Worm (Caenorhabditis elegans) whole organism, L2 larva: ENCODE results near the gene F28C6.10.
A peak's percentile ranks its signal among the peaks of the same experiment; 100 is the strongest.

Source experiments
- C34F6.9 ChIP-seq: fragments of 150-350 bp; optimal IDR thresholded peaks from 2 replicates; lab custom pipeline; 2014; ENCODE audit warnings: missing biosample characterization, missing genetic modification characterization
- F13H6.1 ChIP-seq: sonication (generic microtip); optimal IDR thresholded peaks from 2 replicates; lab custom pipeline; 2016; ENCODE audit warnings: missing genetic modification characterization, missing compliant biosample characterization
- R02D3.7 ChIP-seq: fragments of 150-350 bp; optimal IDR thresholded peaks from 2 replicates; lab custom pipeline; 2014; ENCODE audit warnings: missing biosample characterization, missing genetic modification characterization
- Y55F3AM.14 ChIP-seq: fragments of 200-800 bp; sonication (Bioruptor generic); optimal IDR thresholded peaks from 2 replicates; lab custom pipeline; 2018; ENCODE audit warnings: mild to moderate bottlenecking, missing genetic modification characterization, missing compliant biosample characterization
- ZK546.5 ChIP-seq: sonication (generic microtip); optimal IDR thresholded peaks from 2 replicates; lab custom pipeline; 2017; ENCODE audit warnings: missing biosample characterization, missing genetic modification characterization
- alr-1 ChIP-seq: fragments of 150-350 bp; optimal IDR thresholded peaks from 2 replicates; lab custom pipeline; 2014; ENCODE audit warnings: missing biosample characterization, missing genetic modification characterization
- aly-2 ChIP-seq: fragments of 150-350 bp; optimal IDR thresholded peaks from 2 replicates; lab custom pipeline; 2014; ENCODE audit warnings: missing biosample characterization, missing genetic modification characterization
- ama-1 ChIP-seq: fragments of 150-350 bp; optimal IDR thresholded peaks from 2 replicates; lab custom pipeline; 2018; ENCODE audit warnings: inconsistent platforms
- blmp-1 ChIP-seq: sonication (generic microtip); optimal IDR thresholded peaks from 2 replicates; lab custom pipeline; 2017; ENCODE audit warnings: missing genetic modification characterization, mild to moderate bottlenecking, missing compliant biosample characterization, antibody characterized with exemption, moderate library complexity; ENCODE audit not compliant: insufficient read depth
- ceh-16 ChIP-seq: fragments of 150-350 bp; optimal IDR thresholded peaks from 2 replicates; lab custom pipeline; 2014; ENCODE audit warnings: missing biosample characterization, missing genetic modification characterization
- crh-2 ChIP-seq: sonication (generic microtip); optimal IDR thresholded peaks from 2 replicates; lab custom pipeline; 2017; ENCODE audit warnings: missing biosample characterization, missing genetic modification characterization
- dmd-4 ChIP-seq: sonication (generic microtip); optimal IDR thresholded peaks from 2 replicates; lab custom pipeline; 2017; ENCODE audit warnings: missing biosample characterization, missing genetic modification characterization
- egl-27 ChIP-seq: sonication (generic microtip); optimal IDR thresholded peaks from 3 replicates; lab custom pipeline; 2017; ENCODE audit warnings: missing biosample characterization, missing genetic modification reagents, missing genetic modification characterization
- elt-1 ChIP-seq: fragments of 150-350 bp; optimal IDR thresholded peaks from 2 replicates; lab custom pipeline; 2014; ENCODE audit warnings: missing biosample characterization, missing genetic modification characterization
- elt-3 ChIP-seq: sonication (generic microtip); optimal IDR thresholded peaks from 2 replicates; lab custom pipeline; 2017; ENCODE audit warnings: missing biosample characterization, missing genetic modification characterization
- fos-1 ChIP-seq: fragments of 150-350 bp; optimal IDR thresholded peaks from 2 replicates; lab custom pipeline; 2014; ENCODE audit warnings: missing biosample characterization, missing genetic modification characterization
- gmeb-1 ChIP-seq: fragments of 150-350 bp; optimal IDR thresholded peaks from 2 replicates; lab custom pipeline; 2014; ENCODE audit warnings: missing biosample characterization, missing genetic modification characterization
- lin-11 ChIP-seq: fragments of 150-350 bp; sonication (generic microtip); optimal IDR thresholded peaks from 2 replicates; lab custom pipeline; 2014; ENCODE audit warnings: missing biosample characterization, missing genetic modification characterization, inconsistent platforms, mixed read lengths
- lin-13 ChIP-seq: fragments of 150-350 bp; optimal IDR thresholded peaks from 2 replicates; lab custom pipeline; 2014; ENCODE audit warnings: missing biosample characterization, missing genetic modification reagents, missing genetic modification characterization
- lin-39 ChIP-seq: fragments of 150-350 bp; optimal IDR thresholded peaks from 2 replicates; lab custom pipeline; 2014; ENCODE audit warnings: missing biosample characterization, missing genetic modification reagents, missing genetic modification characterization
- mab-5 ChIP-seq: fragments of 150-350 bp; optimal IDR thresholded peaks from 2 replicates; lab custom pipeline; 2014; ENCODE audit warnings: missing biosample characterization, missing genetic modification characterization
- mbf-1 ChIP-seq: sonication (generic microtip); optimal IDR thresholded peaks from 2 replicates; lab custom pipeline; 2017; ENCODE audit warnings: missing biosample characterization, missing genetic modification characterization
- mdl-1 ChIP-seq, 2 experiments: fragments of 150-350 bp in 1 of 2; sonication (generic microtip) in 1 of 2; optimal IDR thresholded peaks; 2 replicates each; lab custom pipeline; 2017; ENCODE audit warnings: missing biosample characterization in 2 of 2, missing genetic modification characterization in 2 of 2
- nhr-10 ChIP-seq: sonication (generic microtip); optimal IDR thresholded peaks from 2 replicates; lab custom pipeline; 2017; ENCODE audit warnings: missing biosample characterization, missing genetic modification characterization
- nhr-12 ChIP-seq: fragments of 150-350 bp; optimal IDR thresholded peaks from 2 replicates; lab custom pipeline; 2014; ENCODE audit warnings: missing biosample characterization, missing genetic modification characterization
- nhr-129 ChIP-seq: fragments of 150-350 bp; optimal IDR thresholded peaks from 2 replicates; lab custom pipeline; 2014; ENCODE audit warnings: missing biosample characterization, missing genetic modification characterization
- nhr-21 ChIP-seq: fragments of 150-350 bp; optimal IDR thresholded peaks from 2 replicates; lab custom pipeline; 2014; ENCODE audit warnings: missing biosample characterization, missing genetic modification characterization
- nhr-237 ChIP-seq: fragments of 150-350 bp; optimal IDR thresholded peaks from 2 replicates; lab custom pipeline; 2014; ENCODE audit warnings: missing biosample characterization, missing genetic modification characterization
- nhr-25 ChIP-seq: fragments of 150-350 bp; sonication (generic microtip); optimal IDR thresholded peaks from 3 replicates; lab custom pipeline; 2014; ENCODE audit warnings: missing biosample characterization, missing genetic modification characterization
- nhr-6 ChIP-seq: fragments of 150-350 bp; optimal IDR thresholded peaks from 2 replicates; lab custom pipeline; 2014; ENCODE audit warnings: missing biosample characterization, missing genetic modification characterization
- sem-4 ChIP-seq: fragments of 150-350 bp; optimal IDR thresholded peaks from 2 replicates; lab custom pipeline; 2014; ENCODE audit warnings: missing biosample characterization, missing genetic modification reagents, missing genetic modification characterization
- skn-1 ChIP-seq: sonication (generic microtip); optimal IDR thresholded peaks from 2 replicates; lab custom pipeline; 2017; ENCODE audit warnings: missing biosample characterization, missing genetic modification characterization
- sma-3 ChIP-seq: sonication (generic microtip); optimal IDR thresholded peaks from 2 replicates; lab custom pipeline; 2016; ENCODE audit warnings: missing genetic modification reagents, missing genetic modification characterization, missing compliant biosample characterization
- sma-9 ChIP-seq, 2 experiments: fragments of 150-350 bp in 1 of 2; sonication (generic microtip) in 1 of 2; optimal IDR thresholded peaks; 2 replicates each; lab custom pipeline; 2014 to 2016; ENCODE audit warnings: missing genetic modification characterization in 2 of 2, mild to moderate bottlenecking in 1 of 2, missing biosample characterization in 1 of 2, missing compliant biosample characterization in 1 of 2, missing genetic modification reagents in 1 of 2, moderate library complexity in 1 of 2
- unc-39 ChIP-seq: fragments of 150-350 bp; optimal IDR thresholded peaks from 2 replicates; lab custom pipeline; 2014; ENCODE audit warnings: missing biosample characterization, missing genetic modification characterization
- unc-55 ChIP-seq: fragments of 150-350 bp; sonication (generic microtip); optimal IDR thresholded peaks from 3 replicates; lab custom pipeline; 2014; ENCODE audit warnings: missing biosample characterization, missing genetic modification reagents, missing genetic modification characterization
- unc-62 ChIP-seq: fragments of 150-350 bp; optimal IDR thresholded peaks from 2 replicates; lab custom pipeline; 2014; ENCODE audit warnings: missing biosample characterization, missing genetic modification reagents, missing genetic modification characterization
- zag-1 ChIP-seq: fragments of 150-350 bp; optimal IDR thresholded peaks from 2 replicates; lab custom pipeline; 2014; ENCODE audit warnings: missing biosample characterization, missing genetic modification characterization
- ztf-1 ChIP-seq: fragments of 200-800 bp; sonication (Bioruptor generic); conservative IDR thresholded peaks from 2 replicates; pipeline ENCODE4 v1.3.6; 2022; ENCODE audit warnings: missing genetic modification characterization, missing compliant biosample characterization
- ztf-11 ChIP-seq: sonication (generic microtip); optimal IDR thresholded peaks from 2 replicates; lab custom pipeline; 2017; ENCODE audit warnings: missing biosample characterization, missing genetic modification characterization
- ztf-4 ChIP-seq: fragments of 150-350 bp; optimal IDR thresholded peaks from 2 replicates; lab custom pipeline; 2014; ENCODE audit warnings: missing biosample characterization, missing genetic modification characterization

Gene F28C6.10

ce11 chrII:8612470-8612869 is 4.7 kb downstream of the F28C6.10 start, which contains the start of gene T22C8.1:
T22C8.1 (plus strand) TSS chrII:8612770.
- TF ChIP-seq aly-2 (tag; lab: Kevin White, UChicago) (no peak), crh-2 (tag; lab: Kevin White, UChicago) (no peak), unc-55 (GFP tag; lab: Kevin White, UChicago) (no peak), F13H6.1 (tag; lab: Kevin White, UChicago) (no peak), unc-39 (tag; lab: Kevin White, UChicago) (no peak), elt-3 (tag; lab: Kevin White, UChicago) (no peak)
- TF ChIP-seq, all 48 proteins: peak for 0

- no peak for TF ChIP-seq sma-3 (GFP tag; lab: Kevin White, UChicago)
- TF ChIP-seq elt-1 = no peak
- TF ChIP-seq elt-3 (tag; lab: Kevin White, UChicago) = no peak
- TF ChIP-seq nhr-237 (tag; lab: Kevin White, UChicago) = no peak
- TF ChIP-seq lin-13 (GFP tag; lab: Kevin White, UChicago) = no peak
- TF ChIP-seq nhr-25 (tag; lab: Kevin White, UChicago) = no peak
- no peak for TF ChIP-seq sma-9 (GFP tag; optimal IDR thresholded peaks at IDR 0.05; lab: Kevin White, UChicago)
- no peak for TF ChIP-seq sma-9 (tag; optimal IDR thresholded peaks at IDR 0.05; lab: Kevin White, UChicago)
- TF ChIP-seq fos-1 (tag; lab: Kevin White, UChicago) = no peak
- TF ChIP-seq mdl-1 (tag; optimal IDR thresholded peaks at IDR 0.05; lab: Kevin White, UChicago) = no peak
- no peak for TF ChIP-seq ztf-1 (GFP tag; lab: Robert Waterston, UW)
These were observed 8.4 kb downstream of the F28C6.10 start for ce11 chrII:8616155-8616554.

DNA sequence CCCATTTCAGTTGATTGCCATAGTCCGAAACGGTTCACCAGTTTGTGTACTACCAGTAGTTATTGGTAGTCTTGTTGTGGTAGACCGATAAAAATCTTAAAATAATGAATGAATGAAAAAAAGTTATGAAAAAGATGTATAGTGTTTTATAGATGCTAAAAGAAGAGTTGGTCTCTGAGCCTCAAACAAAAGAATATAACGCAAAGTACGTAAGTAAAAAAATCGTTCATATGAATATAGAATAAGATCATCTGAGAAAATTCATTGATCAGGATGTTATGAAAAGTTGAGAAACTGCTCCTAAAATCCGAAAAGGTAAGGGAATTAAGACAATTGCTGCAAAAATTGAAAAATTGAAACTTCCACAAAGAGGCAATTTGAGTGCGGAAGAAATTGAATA is 9.8 kb downstream of the F28C6.10 start, which contains the start of gene chhy-1:
TSS of gene chhy-1 (minus strand) at position 101 of the 400 bp plus-strand sequence.
- no peak for TF ChIP-seq lin-13 (GFP tag; lab: Kevin White, UChicago)

DNA sequence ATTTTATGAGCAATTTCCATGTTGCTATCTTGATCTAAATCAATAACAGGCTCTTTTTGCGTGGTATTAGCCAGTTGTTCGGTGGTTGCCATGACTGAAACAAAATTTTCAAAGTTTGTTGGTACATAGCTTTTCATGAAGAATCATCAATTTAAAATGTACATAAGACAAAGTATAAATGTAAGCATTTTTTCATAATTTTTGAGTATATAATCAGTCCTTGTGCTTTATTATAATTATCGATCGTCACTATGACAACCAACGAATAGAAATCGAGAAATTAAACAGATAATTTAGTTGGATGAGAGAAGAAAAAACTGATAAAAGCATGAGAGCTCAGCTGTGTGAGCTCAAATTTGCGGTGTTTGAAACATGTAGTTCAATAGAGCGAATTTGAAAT is 14.1 kb downstream of the F28C6.10 start, which contains the start of gene T22C8.3:
TSS of gene T22C8.3 (minus strand) at position 101 of the 400 bp plus-strand sequence.
- no peak for TF ChIP-seq ama-1

DNA sequence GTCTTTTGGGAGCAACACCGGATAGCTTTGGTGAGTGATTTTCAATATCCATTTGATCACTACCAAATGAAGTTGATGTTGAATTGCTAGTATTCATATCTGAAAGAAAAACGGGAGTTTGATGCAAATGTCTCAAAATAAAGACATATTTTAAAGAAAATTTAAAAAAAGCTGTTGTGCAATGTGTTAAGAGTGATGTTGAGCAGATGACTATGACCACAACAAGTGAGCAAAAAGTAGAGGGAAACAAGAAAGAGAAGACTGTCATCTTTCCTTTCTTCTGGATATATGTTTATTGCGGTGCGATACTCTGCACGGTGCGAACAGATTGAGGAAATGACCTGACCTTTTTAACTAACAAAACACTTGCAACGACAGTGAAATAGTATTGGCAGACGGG is 15.6 kb downstream of the F28C6.10 start, which contains the start of gene T22C8.4:
TSS of gene T22C8.4 (minus strand) at position 101 of the 400 bp plus-strand sequence.
- TF ChIP-seq dmd-4 (tag; lab: Kevin White, UChicago) (no peak), nhr-21 (tag; lab: Kevin White, UChicago) (no peak), zag-1 (tag; lab: Kevin White, UChicago) (no peak), nhr-237 (tag; lab: Kevin White, UChicago) (no peak), skn-1 (tag; lab: Kevin White, UChicago) (no peak), elt-1 (no peak)

ce11 chrII:8625163-8625562 is 17.4 kb downstream of the F28C6.10 start, which contains the start of gene sptf-2:
sptf-2 (plus strand) TSS chrII:8625459.
- peak; percentile 9 for TF ChIP-seq gmeb-1 (tag; lab: Kevin White, UChicago)
- no peak for TF ChIP-seq lin-39 (tag; lab: Kevin White, UChicago)
- TF ChIP-seq Y55F3AM.14 (GFP tag; lab: Kevin White, UChicago) = no peak
- TF ChIP-seq mab-5 (tag; lab: Kevin White, UChicago) = no peak
- TF ChIP-seq skn-1 (tag; lab: Kevin White, UChicago) = no peak
- no peak for TF ChIP-seq elt-1
- TF ChIP-seq egl-27 = no peak
- TF ChIP-seq blmp-1 (tag; lab: Kevin White, UChicago) = no peak
- TF ChIP-seq crh-2 (tag; lab: Kevin White, UChicago) = peak; percentile 29
- TF ChIP-seq unc-55 (GFP tag; lab: Kevin White, UChicago) = no peak
- no peak for TF ChIP-seq alr-1
- TF ChIP-seq ama-1 = no peak
- no peak for TF ChIP-seq mbf-1 (tag; lab: Kevin White, UChicago)
- TF ChIP-seq nhr-6 = no peak
- no peak for TF ChIP-seq nhr-129 (tag; lab: Kevin White, UChicago)
- TF ChIP-seq mdl-1 (tag; optimal IDR thresholded peaks at IDR 0.05; lab: Kevin White, UChicago) = no peak
- no peak for TF ChIP-seq ZK546.5 (tag; lab: Kevin White, UChicago)
- TF ChIP-seq C34F6.9 (tag; lab: Kevin White, UChicago) = no peak
- TF ChIP-seq sem-4 = no peak
- TF ChIP-seq R02D3.7 (tag; lab: Kevin White, UChicago) = no peak
- TF ChIP-seq elt-3 (tag; lab: Kevin White, UChicago) = no peak
- TF ChIP-seq unc-62 = no peak
- peak; percentile 1 for TF ChIP-seq sma-9 (GFP tag; optimal IDR thresholded peaks at IDR 0.05; lab: Kevin White, UChicago)
- TF ChIP-seq sma-9 (tag; optimal IDR thresholded peaks at IDR 0.05; lab: Kevin White, UChicago) = no peak
- no peak for TF ChIP-seq ztf-11 (tag; lab: Kevin White, UChicago)
- TF ChIP-seq nhr-10 = no peak
- TF ChIP-seq ztf-1 (GFP tag; lab: Robert Waterston, UW) = no peak
- no peak for TF ChIP-seq nhr-25 (tag; lab: Kevin White, UChicago)
- no peak for TF ChIP-seq ztf-4
- no peak for TF ChIP-seq nhr-12 (tag; lab: Kevin White, UChicago)
- no peak for TF ChIP-seq sma-3 (GFP tag; lab: Kevin White, UChicago)
- TF ChIP-seq ceh-16 = no peak
- TF ChIP-seq unc-39 (tag; lab: Kevin White, UChicago) = no peak
- TF ChIP-seq F13H6.1 (tag; lab: Kevin White, UChicago) = peak; percentile 5
- TF ChIP-seq lin-11 (tag; lab: Kevin White, UChicago) = no peak
